Worm (Caenorhabditis elegans): ENCODE data around the gene ZK105.14.
A peak's percentile ranks its signal among the peaks of the same experiment; 100 is the strongest.

Gene ZK105.14

DNA sequence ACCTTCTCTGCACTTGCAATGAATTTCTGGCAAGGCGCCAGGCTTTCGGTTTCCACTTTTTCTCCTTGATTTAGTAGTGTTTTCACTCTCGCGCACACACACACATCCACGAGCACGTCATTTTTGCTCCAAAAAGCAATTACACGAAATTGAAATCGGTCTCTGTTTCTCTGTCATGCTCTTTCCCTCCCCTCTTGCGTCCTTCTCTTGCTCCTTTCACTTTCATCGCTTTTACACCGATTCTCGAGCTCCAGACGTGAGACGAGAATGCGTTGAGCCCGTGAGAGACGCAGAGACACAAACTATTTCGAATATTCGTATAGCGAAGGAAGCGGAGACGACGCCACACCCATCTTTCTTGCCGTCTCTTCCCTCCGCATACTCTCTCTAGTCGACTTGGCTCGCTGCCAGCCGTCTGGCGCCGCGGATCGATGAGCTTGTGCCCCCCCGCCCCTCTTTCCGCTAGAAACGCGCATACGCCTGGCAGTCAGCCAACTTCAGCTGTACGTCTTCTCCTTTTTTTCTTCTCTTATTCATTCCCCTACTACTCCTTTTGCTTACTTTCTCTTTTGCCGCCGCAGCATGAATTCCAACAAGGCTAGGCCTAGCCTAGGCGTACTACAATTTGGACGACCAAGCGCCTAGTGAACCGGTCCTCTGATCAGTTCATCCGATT, 6.3 kb upstream of the ZK105.14 start (continued):
- TF ChIP-seq unc-62 (GFP tag; optimal IDR thresholded peaks at IDR 0.05) (no peak), C04F5.9 (tag; optimal IDR thresholded peaks at IDR 0.05) (no peak), fkh-8 (tag; optimal IDR thresholded peaks at IDR 0.05) (peak; percentile 99), fos-1 (tag; optimal IDR thresholded peaks at IDR 0.05) (peak; percentile 75), nhr-90 (tag; optimal IDR thresholded peaks at IDR 0.05; ENCODE audit: poor library complexity) (no peak), zag-1 (tag; optimal IDR thresholded peaks at IDR 0.05) (peak; percentile 56), sup-37 (GFP tag; optimal IDR thresholded peaks at IDR 0.05) (no peak), mep-1 (tag; optimal IDR thresholded peaks at IDR 0.05) (peak; percentile 70), lsy-2 (tag; optimal IDR thresholded peaks at IDR 0.05) (peak; percentile 64 to 78), lin-39 (tag; optimal IDR thresholded peaks at IDR 0.05) (peak; percentile 24), egl-27 (tag; optimal IDR thresholded peaks at IDR 0.05) (peak in 1 of 2 experiments; percentile 89), unc-98 (GFP tag; IDR thresholded peaks at IDR 0.05) (peak; percentile 49; the same call in 1 of the 2 replicates), ztf-11 (tag; optimal IDR thresholded peaks at IDR 0.05) (peak in 1 of 2 experiments; percentile 64), mab-9 (GFP tag; IDR thresholded peaks at IDR 0.05) (no peak), tlp-1 (tag; optimal IDR thresholded peaks at IDR 0.05) (no peak), alr-1 (tag; optimal IDR thresholded peaks at IDR 0.05; ENCODE audit: borderline replicate concordance) (no peak), nhr-11 (tag; optimal IDR thresholded peaks at IDR 0.05) (peak; percentile 71), nhr-19 (GFP tag; conservative IDR thresholded peaks at IDR 0.05) (peak; percentile 71), hpl-2 (GFP tag; optimal IDR thresholded peaks at IDR 0.05) (no peak), dpl-1 (GFP tag; optimal IDR thresholded peaks at IDR 0.05) (peak; percentile 21 to 50 (median 47)), efl-3 (GFP tag; optimal IDR thresholded peaks at IDR 0.05) (no peak), pag-3 (tag; optimal IDR thresholded peaks at IDR 0.05; ENCODE audit: borderline replicate concordance, insufficient read depth) (no peak), nhr-12 (tag; optimal IDR thresholded peaks at IDR 0.05) (no peak), nhr-28 (tag; optimal IDR thresholded peaks at IDR 0.05) (no peak), unc-130 (tag; optimal IDR thresholded peaks at IDR 0.05) (peak; percentile 36), ceh-88 (GFP tag; IDR thresholded peaks at IDR 0.05) (peak; percentile 81), lin-35 (GFP tag; optimal IDR thresholded peaks at IDR 0.05) (peak in 1 of 2 experiments; percentile 67), sptf-1 (tag; optimal IDR thresholded peaks at IDR 0.05) (no peak), pqm-1 (tag; optimal IDR thresholded peaks at IDR 0.05) (no peak), lin-13 (GFP tag; optimal IDR thresholded peaks at IDR 0.05) (peak; percentile 43), blmp-1 (tag; optimal IDR thresholded peaks at IDR 0.05) (peak; percentile 98), nhr-84 (tag; optimal IDR thresholded peaks at IDR 0.05) (no peak), unc-86 (tag; optimal IDR thresholded peaks at IDR 0.05) (peak; percentile 90), C16A3.4 (tag; optimal IDR thresholded peaks at IDR 0.05) (peak; percentile 26), nhr-71 (tag; optimal IDR thresholded peaks at IDR 0.05) (peak; percentile 96), ceh-8 (GFP tag; optimal IDR thresholded peaks at IDR 0.05) (peak; percentile 74)

DNA sequence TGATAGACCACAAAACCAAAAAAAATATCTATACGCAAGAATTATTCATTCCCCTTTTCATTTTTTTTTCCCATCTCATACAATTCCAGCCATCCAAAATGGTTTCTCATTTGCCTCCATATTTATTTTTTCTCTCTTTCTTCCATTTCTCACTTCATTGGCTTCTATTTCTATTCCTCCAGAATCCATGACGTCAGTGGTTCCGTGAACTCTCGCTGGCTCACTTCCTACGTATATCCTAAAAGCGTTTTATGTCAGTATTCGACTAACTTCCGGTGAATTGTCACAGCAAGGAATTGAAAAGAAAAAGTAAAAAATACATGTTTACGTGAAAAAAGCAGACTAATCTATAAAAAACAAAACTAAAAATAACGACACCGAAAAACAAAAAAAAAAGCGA, 5.1 kb upstream of the ZK105.14 start:
- no peak for TF ChIP-seq unc-62 (GFP tag; optimal IDR thresholded peaks at IDR 0.05)
- TF ChIP-seq lin-14 (GFP tag; optimal IDR thresholded peaks at IDR 0.05): peak; percentile 75
- TF ChIP-seq dsc-1 (tag; optimal IDR thresholded peaks at IDR 0.05): peak; percentile 15
- TF ChIP-seq mab-9 (GFP tag; IDR thresholded peaks at IDR 0.05): no peak
- no peak for TF ChIP-seq alr-1 (tag; optimal IDR thresholded peaks at IDR 0.05; ENCODE audit: borderline replicate concordance)
- no peak for TF ChIP-seq fkh-4 (tag; optimal IDR thresholded peaks at IDR 0.05; ENCODE audit: borderline replicate concordance)
- no peak for TF ChIP-seq hpl-2 (GFP tag; optimal IDR thresholded peaks at IDR 0.05)
- TF ChIP-seq fkh-8 (tag; optimal IDR thresholded peaks at IDR 0.05): peak; percentile 71
- TF ChIP-seq fos-1 (tag; optimal IDR thresholded peaks at IDR 0.05): no peak
- no peak for TF ChIP-seq snpc-4 (tag; optimal IDR thresholded peaks at IDR 0.05)
- no peak for TF ChIP-seq snu-23 (GFP tag; optimal IDR thresholded peaks at IDR 0.05)
- no peak for TF ChIP-seq sup-37 (GFP tag; optimal IDR thresholded peaks at IDR 0.05)
- no peak for TF ChIP-seq grh-1 (GFP tag; IDR thresholded peaks at IDR 0.05)
- no peak for TF ChIP-seq nhr-19 (GFP tag; conservative IDR thresholded peaks at IDR 0.05)
- TF ChIP-seq unc-86 (tag; optimal IDR thresholded peaks at IDR 0.05): peak; percentile 55
- no peak for TF ChIP-seq C34B4.2 (tag; optimal IDR thresholded peaks at IDR 0.05)
- no peak for TF ChIP-seq ceh-90 (tag; optimal IDR thresholded peaks at IDR 0.05)
- peak; percentile 13 for TF ChIP-seq tbx-2 (tag; optimal IDR thresholded peaks at IDR 0.05)
- peak; percentile 64 for TF ChIP-seq nhr-71 (tag; optimal IDR thresholded peaks at IDR 0.05)
- TF ChIP-seq zag-1 (tag; optimal IDR thresholded peaks at IDR 0.05): no peak
- peak; percentile 37 for TF ChIP-seq egl-13 (tag; optimal IDR thresholded peaks at IDR 0.05)
- peak; percentile 30 for TF ChIP-seq nhr-47 (tag; optimal IDR thresholded peaks at IDR 0.05)

Data from whole organism, L1 larva.